Worm (Caenorhabditis elegans) whole organism, midembryonic: ENCODE data around the gene K09G1.2.

Experiments used
- T22C8.4 ChIP-seq: fragments of 200-800 bp; sonication (Bioruptor generic); IDR thresholded peaks from 2 replicates; pipeline ENCODE4 v1.3.6; 2022; ENCODE audit warnings: missing genetic modification characterization, missing compliant biosample characterization
- flt-1 ChIP-seq: fragments of 200-800 bp; sonication (Bioruptor generic); IDR thresholded peaks from 2 replicates; pipeline ENCODE4 v1.3.6; 2022; ENCODE audit warnings: missing genetic modification characterization, missing compliant biosample characterization
- med-1 ChIP-seq: sonication (generic microtip); optimal IDR thresholded peaks from 2 replicates; lab custom pipeline; 2017; ENCODE audit warnings: missing genetic modification characterization, mild to moderate bottlenecking, missing compliant biosample characterization, antibody characterized with exemption, missing genetic modification reagents; ENCODE audit not compliant: insufficient read depth

DNA sequence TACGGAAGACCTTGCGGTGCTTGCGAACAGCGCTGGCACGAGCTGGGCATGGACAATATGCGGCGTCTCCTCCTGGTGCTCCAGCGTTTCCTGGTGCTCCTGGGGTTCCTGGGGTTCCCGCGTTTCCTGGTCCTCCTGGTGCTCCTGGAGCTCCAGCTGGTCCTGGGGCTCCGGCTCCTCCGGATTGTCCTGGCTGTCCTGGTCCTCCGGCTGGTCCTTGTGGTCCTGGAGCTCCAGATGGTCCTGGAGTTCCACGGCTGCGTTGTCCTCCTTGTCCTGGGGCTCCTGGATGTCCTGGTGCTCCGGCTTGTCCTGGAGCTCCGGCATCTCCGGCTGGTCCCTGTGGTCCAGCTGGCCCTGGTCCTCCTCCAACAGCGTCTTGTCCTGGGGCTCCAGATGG, 41.9 kb downstream of the K09G1.2 start:
- TF ChIP-seq flt-1 (GFP tag; lab: Robert Waterston, UW) (no peak), med-1 (GFP tag; lab: Kevin White, UChicago) (no peak), T22C8.4 (GFP tag; lab: Robert Waterston, UW) (no peak)
